Fruit fly (Drosophila melanogaster): Measurements from ENCODE around the gene prc.

prc gene

DNA sequence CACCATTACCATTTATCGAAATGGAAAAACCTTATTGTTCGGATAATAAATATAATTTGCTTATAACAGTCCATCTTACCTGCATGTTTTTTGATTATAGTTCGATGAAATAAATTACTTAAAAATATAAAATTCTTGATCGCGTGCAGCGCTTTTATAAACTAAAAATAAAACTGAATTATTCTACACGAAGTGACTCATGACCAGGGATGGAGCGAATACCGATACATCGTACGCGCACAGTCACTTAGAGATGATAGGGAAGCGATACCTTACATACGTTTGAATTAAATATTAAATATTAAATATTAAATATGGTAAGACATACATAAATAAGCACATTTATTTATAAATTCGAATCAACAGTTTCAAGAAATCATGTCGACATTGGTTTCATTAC is 27.0 kb upstream of the prc start, which contains the start of gene viaf:
Gene viaf, minus strand, starts transcription at position 220 of the 400 bp plus-strand sequence.
- TF ChIP-seq CG10321 (GFP tag; IDR thresholded peaks at IDR 0.05), result no peak
- TF ChIP-seq D (optimal IDR thresholded peaks at IDR 0.05), result no peak
- TF ChIP-seq D (GFP tag; optimal IDR thresholded peaks at IDR 0.05), result no peak
- peak; percentile 82 for TF ChIP-seq CG17186 (GFP tag; optimal IDR thresholded peaks at IDR 0.05)
- TF ChIP-seq B-H1 (GFP tag; IDR thresholded peaks at IDR 0.05), result peak; percentile 16; the same call in 1 of the 3 replicates
- TF ChIP-seq Max (GFP tag; optimal IDR thresholded peaks at IDR 0.05), result peak; percentile 52
- no peak for TF ChIP-seq chm (GFP tag; IDR thresholded peaks at IDR 0.05)
- TF ChIP-seq nom (GFP tag; optimal IDR thresholded peaks at IDR 0.05), result no peak
- no peak for TF ChIP-seq CG4404 (GFP tag; IDR thresholded peaks at IDR 0.05)
- TF ChIP-seq sisA (GFP tag; IDR thresholded peaks at IDR 0.05), result peak; percentile 35; the same call in 1 of the 2 replicates
- peak; percentile 17 for TF ChIP-seq Myb (GFP tag; optimal IDR thresholded peaks at IDR 0.05)
- no peak for TF ChIP-seq Blimp-1 (GFP tag; optimal IDR thresholded peaks at IDR 0.05)
- no peak for TF ChIP-seq CG17802 (tag; optimal IDR thresholded peaks at IDR 0.05)
- peak; percentile 18; the same call in 1 of the 2 replicates for TF ChIP-seq Adf1 (GFP tag; IDR thresholded peaks at IDR 0.05)
- TF ChIP-seq tgo (GFP tag; IDR thresholded peaks at IDR 0.05), result peak; percentile 29; the same call in 2 of the 3 replicates
- TF ChIP-seq Bdp1 (GFP tag; optimal IDR thresholded peaks at IDR 0.05), result no peak
- TF ChIP-seq chif (GFP tag; optimal IDR thresholded peaks at IDR 0.05), result no peak
- TF ChIP-seq CG1792 (GFP tag; optimal IDR thresholded peaks at IDR 0.05), result no peak
- no peak for TF ChIP-seq Hr78 (GFP tag; optimal IDR thresholded peaks at IDR 0.05)
- TF ChIP-seq CG6254 (GFP tag; optimal IDR thresholded peaks at IDR 0.05), result no peak
- no peak for TF ChIP-seq vfl (GFP tag; optimal IDR thresholded peaks at IDR 0.05)
- peak; percentile 57; the same call in 2 of the 3 replicates for TF ChIP-seq dysf (GFP tag; IDR thresholded peaks at IDR 0.05)
- TF ChIP-seq CG2199 (GFP tag; IDR thresholded peaks at IDR 0.05), result no peak
- TF ChIP-seq zfh2 (GFP tag; optimal IDR thresholded peaks at IDR 0.05), result peak; percentile 36
- TF ChIP-seq gt (GFP tag; IDR thresholded peaks at IDR 0.05), result no peak
- no peak for TF ChIP-seq Dek (tag; optimal IDR thresholded peaks at IDR 0.05)
- TF ChIP-seq lilli (GFP tag; optimal IDR thresholded peaks at IDR 0.05), result peak; percentile 61
- no peak for TF ChIP-seq CG5180 (GFP tag; optimal IDR thresholded peaks at IDR 0.05)
- TF ChIP-seq CG12219 (GFP tag; optimal IDR thresholded peaks at IDR 0.05), result no peak
- no peak for TF ChIP-seq pnt (GFP tag; optimal IDR thresholded peaks at IDR 0.05)
- TF ChIP-seq bcd (GFP tag; optimal IDR thresholded peaks at IDR 0.05), result no peak
- no peak for TF ChIP-seq onecut (GFP tag; IDR thresholded peaks at IDR 0.05)
- peak; percentile 45; the same call in 1 of the 2 replicates for TF ChIP-seq lmd (GFP tag; IDR thresholded peaks at IDR 0.05)
- peak; percentile 70 for TF ChIP-seq CG10267 (tag; optimal IDR thresholded peaks at IDR 0.05)
- TF ChIP-seq jigr1 (GFP tag; IDR thresholded peaks at IDR 0.05), result peak; percentile 75; the same call in 2 of the 3 replicates
- TF ChIP-seq CG10462 (GFP tag; optimal IDR thresholded peaks at IDR 0.05), result peak; percentile 23
- peak; percentile 43 for TF ChIP-seq CG9727 (GFP tag; optimal IDR thresholded peaks at IDR 0.05)
- no peak for TF ChIP-seq HLH54F (GFP tag; optimal IDR thresholded peaks at IDR 0.05)
- no peak for TF ChIP-seq CG4730 (GFP tag; IDR thresholded peaks at IDR 0.05)
- no peak for TF ChIP-seq NC2α (GFP tag; optimal IDR thresholded peaks at IDR 0.05)
- TF ChIP-seq CG8359 (GFP tag; optimal IDR thresholded peaks at IDR 0.05; ENCODE audit: borderline replicate concordance), result no peak
- no peak for TF ChIP-seq CG6689 (GFP tag; IDR thresholded peaks at IDR 0.05)
- TF ChIP-seq CG14050 (GFP tag; IDR thresholded peaks at IDR 0.05), result no peak
- no peak for TF ChIP-seq Neu2 (GFP tag; optimal IDR thresholded peaks at IDR 0.05; ENCODE audit: borderline replicate concordance)
- no peak for TF ChIP-seq tio (GFP tag; optimal IDR thresholded peaks at IDR 0.05)
- TF ChIP-seq ab (GFP tag; optimal IDR thresholded peaks at IDR 0.05), result no peak
- no peak for TF ChIP-seq abd-A (tag; optimal IDR thresholded peaks at IDR 0.05)
- TF ChIP-seq Hsf (GFP tag; optimal IDR thresholded peaks at IDR 0.05), result peak; percentile 45
- peak; percentile 86 for TF ChIP-seq row (GFP tag; IDR thresholded peaks at IDR 0.05)
- no peak for TF ChIP-seq CG10147 (GFP tag; optimal IDR thresholded peaks at IDR 0.05)
- TF ChIP-seq Med (GFP tag), result peak; percentile 83
- no peak for TF ChIP-seq CG15269 (tag; optimal IDR thresholded peaks at IDR 0.05)

Measured in whole organism, embryonic.